Fruit fly (Drosophila melanogaster): ENCODE measurements around the gene CG33689.

Gene CG33689

DNA sequence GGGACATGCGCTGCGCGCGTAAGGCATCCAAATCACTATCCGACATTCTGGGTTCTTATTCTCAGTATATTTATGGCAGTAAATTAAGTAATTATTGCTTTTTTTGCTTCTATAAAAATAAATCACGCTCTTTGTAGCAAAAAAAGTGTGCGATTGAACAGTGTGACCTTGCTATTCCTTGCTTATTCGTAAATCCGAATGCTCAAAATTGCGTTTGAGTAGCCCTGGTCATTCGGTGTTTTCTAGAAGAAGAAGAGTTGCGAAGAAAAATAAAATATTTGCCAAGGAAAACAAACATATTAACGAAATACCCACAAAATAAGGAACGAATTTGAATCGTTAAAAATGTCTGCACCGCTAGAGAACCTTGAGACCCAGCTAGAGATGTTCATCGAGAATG lies 31.8 kb downstream of the CG33689 start, which contains the start of the genes PDCD-5 and MED10 (continued):
- TF ChIP-seq NfI (GFP tag; optimal IDR thresholded peaks at IDR 0.05) (peak; percentile 35), shn (GFP tag; optimal IDR thresholded peaks at IDR 0.05) (no peak), run (tag; optimal IDR thresholded peaks at IDR 0.05) (no peak), CG8944 (GFP tag; optimal IDR thresholded peaks at IDR 0.05) (no peak), CG12299 (tag; optimal IDR thresholded peaks at IDR 0.05) (no peak), Dek (tag; optimal IDR thresholded peaks at IDR 0.05) (no peak), CG12155 (GFP tag; optimal IDR thresholded peaks at IDR 0.05) (no peak), CG15696 (tag; optimal IDR thresholded peaks at IDR 0.05) (no peak), Camta (GFP tag; optimal IDR thresholded peaks at IDR 0.05) (no peak), esg (GFP tag; conservative IDR thresholded peaks at IDR 0.05) (no peak), CG9437 (GFP tag; optimal IDR thresholded peaks at IDR 0.05) (no peak), CG11247 (GFP tag; IDR thresholded peaks at IDR 0.05) (no peak), sisA (GFP tag; IDR thresholded peaks at IDR 0.05) (no peak), pzg (GFP tag; optimal IDR thresholded peaks at IDR 0.05) (peak; percentile 93), dm (GFP tag; optimal IDR thresholded peaks at IDR 0.05) (peak; percentile 70), CG32767 (GFP tag; IDR thresholded peaks at IDR 0.05) (no peak), disco-r (GFP tag; optimal IDR thresholded peaks at IDR 0.05) (no peak), CG2712 (tag; optimal IDR thresholded peaks at IDR 0.05) (no peak), seq (GFP tag; IDR thresholded peaks at IDR 0.05) (no peak), Elba2 (GFP tag; optimal IDR thresholded peaks at IDR 0.05) (peak; percentile 44), Oli (tag; optimal IDR thresholded peaks at IDR 0.05) (no peak), gcm (GFP tag; optimal IDR thresholded peaks at IDR 0.05) (no peak), Drgx (GFP tag; IDR thresholded peaks at IDR 0.05) (no peak), NC2β (GFP tag; optimal IDR thresholded peaks at IDR 0.05) (no peak), Mrtf (GFP tag; IDR thresholded peaks at IDR 0.05) (no peak), CG4424 (GFP tag; optimal IDR thresholded peaks at IDR 0.05) (no peak), kay (GFP tag; optimal IDR thresholded peaks at IDR 0.05) (no peak), lab (GFP tag; optimal IDR thresholded peaks at IDR 0.05) (no peak), CG15073 (GFP tag; optimal IDR thresholded peaks at IDR 0.05) (no peak), Myb (GFP tag; optimal IDR thresholded peaks at IDR 0.05) (peak; percentile 33), HLH3B (GFP tag; IDR thresholded peaks at IDR 0.05) (no peak), CG3281 (GFP tag; optimal IDR thresholded peaks at IDR 0.05) (peak; percentile 72), CG8290 (GFP tag; optimal IDR thresholded peaks at IDR 0.05) (no peak), CG8290 (tag; optimal IDR thresholded peaks at IDR 0.05) (no peak), CG18476 (GFP tag; optimal IDR thresholded peaks at IDR 0.05) (no peak), cad (GFP tag; optimal IDR thresholded peaks at IDR 0.05) (no peak), fd96Cb (tag; optimal IDR thresholded peaks at IDR 0.05) (no peak), stwl (tag; optimal IDR thresholded peaks at IDR 0.05) (peak; percentile 94), CG6272 (GFP tag; IDR thresholded peaks at IDR 0.05) (no peak), BtbVII (GFP tag; optimal IDR thresholded peaks at IDR 0.05) (no peak), fu2 (GFP tag; optimal IDR thresholded peaks at IDR 0.05) (no peak), Ets65A (GFP tag) (no peak), p53 (GFP tag; optimal IDR thresholded peaks at IDR 0.05) (no peak), trem (tag; optimal IDR thresholded peaks at IDR 0.05) (peak; percentile 42), br (optimal IDR thresholded peaks at IDR 0.05) (no peak), CG12942 (GFP tag; optimal IDR thresholded peaks at IDR 0.05) (no peak), CG10366 (GFP tag; IDR thresholded peaks at IDR 0.05) (no peak), CG11696 (GFP tag; IDR thresholded peaks at IDR 0.05) (no peak), pum (GFP tag; optimal IDR thresholded peaks at IDR 0.05) (no peak), stc (GFP tag; IDR thresholded peaks at IDR 0.05) (no peak), Oaz (GFP tag; IDR thresholded peaks at IDR 0.05) (no peak), CG17912 (GFP tag; optimal IDR thresholded peaks at IDR 0.05) (peak; percentile 55), Doc2 (GFP tag; IDR thresholded peaks at IDR 0.05) (no peak), caup (GFP tag; optimal IDR thresholded peaks at IDR 0.05; ENCODE audit: severe bottlenecking) (no peak)
